Fruit fly (Drosophila melanogaster): ENCODE results near the gene Pgd.

dm6 chrX:2178802-2179201 lies 33.9 kb downstream of the Pgd start, which contains the start of gene Cyp4ae1:
- TF ChIP-seq CG5204 (GFP tag; optimal IDR thresholded peaks at IDR 0.05) (no peak), CG7101 (tag; optimal IDR thresholded peaks at IDR 0.05) (no peak), Clk (GFP tag; optimal IDR thresholded peaks at IDR 0.05) (no peak), cic (GFP tag; optimal IDR thresholded peaks at IDR 0.05) (peak; percentile 25), pad (GFP tag; optimal IDR thresholded peaks at IDR 0.05) (no peak), CG12768 (GFP tag; optimal IDR thresholded peaks at IDR 0.05) (no peak), toe (GFP tag; optimal IDR thresholded peaks at IDR 0.05) (no peak), Crg-1 (GFP tag; optimal IDR thresholded peaks at IDR 0.05) (no peak), CG1620 (GFP tag; optimal IDR thresholded peaks at IDR 0.05) (no peak), Hr96 (GFP tag; optimal IDR thresholded peaks at IDR 0.05) (no peak)

All from whole organism, adult.